Fruit fly (Drosophila melanogaster) whole organism: ENCODE data around the gene Diap1.

Experiments
- CG8478 ChIP-seq: fragments of >200 bp; optimal IDR thresholded peaks from 2 replicates; lab custom pipeline; 2018; ENCODE audit warnings: inconsistent platforms
- Dll ChIP-seq: fragments of >200 bp; optimal IDR thresholded peaks from 2 replicates; lab custom pipeline; 2017
- EcR ChIP-seq, 2 experiments: fragments of >200 bp; optimal IDR thresholded peaks; 2 replicates each; lab custom pipeline; 2017; ENCODE audit warnings: missing biosample characterization in 2 of 2, missing genetic modification characterization in 2 of 2, missing genetic modification reagents in 2 of 2
- pan ChIP-seq: fragments of >200 bp; optimal IDR thresholded peaks from 2 replicates; lab custom pipeline; 2017
- psq ChIP-seq: fragments of >200 bp; optimal IDR thresholded peaks from 2 replicates; lab custom pipeline; 2017
- usp ChIP-seq: fragments of >200 bp; optimal IDR thresholded peaks from 2 replicates; lab custom pipeline; 2017; ENCODE audit warnings: missing biosample characterization, missing genetic modification characterization, mixed read lengths

The Diap1 gene

dm6 chr3L:16052145-16053025 lies 1.6 kb upstream of the Diap1 start:
- TF ChIP-seq pan (lab: Kevin White, UChicago) (peak; percentile 66), psq (lab: Kevin White, UChicago) (no peak), CG8478 (lab: Kevin White, UChicago) (peak; percentile 99), usp (GFP tag; lab: Kevin White, UChicago) (no peak), Dll (peak; percentile 84), EcR (GFP tag; optimal IDR thresholded peaks at IDR 0.05; lab: Kevin White, UChicago) (no peak)

- TF ChIP-seq usp (GFP tag; lab: Kevin White, UChicago) (no peak), CG8478 (lab: Kevin White, UChicago) (no peak), psq (lab: Kevin White, UChicago) (no peak), EcR (GFP tag; optimal IDR thresholded peaks at IDR 0.05; lab: Kevin White, UChicago) (no peak), Dll (no peak), pan (lab: Kevin White, UChicago) (no peak)
Measured at dm6 chr3L:16051719-16052122, 887 bp upstream of the Diap1 start, which contains the start of gene Mbs. Gene Mbs, plus strand, starts transcription at chr3L:16051959.

dm6 chr3L:16049955-16050886 lies 613 bp downstream of the Diap1 start:
- TF ChIP-seq Dll: no peak
- TF ChIP-seq EcR (GFP tag; optimal IDR thresholded peaks at IDR 0.05; lab: Kevin White, UChicago): no peak
- no peak for TF ChIP-seq usp (GFP tag; lab: Kevin White, UChicago)
- no peak for TF ChIP-seq pan (lab: Kevin White, UChicago)
- no peak for TF ChIP-seq CG8478 (lab: Kevin White, UChicago)
- no peak for TF ChIP-seq psq (lab: Kevin White, UChicago)

dm6 chr3L:16048722-16049459 lies 1.9 kb downstream of the Diap1 start:
- TF ChIP-seq pan (lab: Kevin White, UChicago) (no peak), usp (GFP tag; lab: Kevin White, UChicago) (no peak), Dll (no peak), EcR (GFP tag; optimal IDR thresholded peaks at IDR 0.05; lab: Kevin White, UChicago) (no peak), CG8478 (lab: Kevin White, UChicago) (no peak), psq (lab: Kevin White, UChicago) (no peak)

- TF ChIP-seq usp (GFP tag; lab: Kevin White, UChicago) (no peak), CG8478 (lab: Kevin White, UChicago) (no peak), EcR (GFP tag; optimal IDR thresholded peaks at IDR 0.05; lab: Kevin White, UChicago) (no peak), pan (lab: Kevin White, UChicago) (no peak), Dll (no peak), psq (lab: Kevin White, UChicago) (no peak)
Measured at dm6 chr3L:16048086-16048485, 2.7 kb downstream of the Diap1 start.

- TF ChIP-seq Dll (peak; percentile 78), pan (lab: Kevin White, UChicago) (no peak), psq (lab: Kevin White, UChicago) (no peak), usp (GFP tag; lab: Kevin White, UChicago) (no peak), EcR (GFP tag; optimal IDR thresholded peaks at IDR 0.05; lab: Kevin White, UChicago) (peak in 1 of 2 experiments; percentile 69)
Measured at dm6 chr3L:16047105-16047504, 3.7 kb downstream of the Diap1 start.

- TF ChIP-seq EcR (GFP tag; optimal IDR thresholded peaks at IDR 0.05; lab: Kevin White, UChicago) (no peak), usp (GFP tag; lab: Kevin White, UChicago) (no peak), CG8478 (lab: Kevin White, UChicago) (no peak), psq (lab: Kevin White, UChicago) (no peak), pan (lab: Kevin White, UChicago) (no peak), Dll (no peak)
Measured at dm6 chr3L:16046387-16047066, 4.3 kb downstream of the Diap1 start.

dm6 chr3L:16045831-16046336 lies 5.0 kb downstream of the Diap1 start:
- TF ChIP-seq pan (lab: Kevin White, UChicago) (no peak), psq (lab: Kevin White, UChicago) (no peak), CG8478 (lab: Kevin White, UChicago) (no peak), Dll (no peak), usp (GFP tag; lab: Kevin White, UChicago) (no peak), EcR (GFP tag; optimal IDR thresholded peaks at IDR 0.05; lab: Kevin White, UChicago) (no peak)

dm6 chr3L:16045083-16045830 lies 5.6 kb downstream of the Diap1 start:
- TF ChIP-seq EcR (GFP tag; optimal IDR thresholded peaks at IDR 0.05; lab: Kevin White, UChicago) (no peak), CG8478 (lab: Kevin White, UChicago) (no peak), usp (GFP tag; lab: Kevin White, UChicago) (no peak), pan (lab: Kevin White, UChicago) (no peak), psq (lab: Kevin White, UChicago) (no peak), Dll (no peak)
